Worm (Caenorhabditis elegans) whole organism, L4 larva: ENCODE measurements around the gene C05G5.7.

ENCODE experiments used
- F10B5.3 ChIP-seq: sonication (generic microtip); optimal IDR thresholded peaks from 2 replicates; lab custom pipeline; 2016; ENCODE audit warnings: mild to moderate bottlenecking, missing genetic modification characterization, missing compliant biosample characterization
- F26F4.8 ChIP-seq: fragments of 200-800 bp; sonication (Bioruptor generic); conservative IDR thresholded peaks from 2 replicates; pipeline ENCODE4 v1.3.6; 2022; ENCODE audit warnings: missing genetic modification characterization, missing compliant biosample characterization
- F37D6.2 ChIP-seq: sonication (generic microtip); optimal IDR thresholded peaks from 2 replicates; lab custom pipeline; 2016; ENCODE audit warnings: mild to moderate bottlenecking, missing genetic modification characterization, missing compliant biosample characterization
- F49E8.2 ChIP-seq: sonication (generic microtip); optimal IDR thresholded peaks from 2 replicates; lab custom pipeline; 2016; ENCODE audit warnings: missing compliant biosample characterization, mild to moderate bottlenecking, missing genetic modification characterization, borderline replicate concordance
- T20F7.1 ChIP-seq: fragments of 200-800 bp; sonication (Bioruptor generic); optimal IDR thresholded peaks from 2 replicates; lab custom pipeline; 2018; ENCODE audit warnings: mild to moderate bottlenecking, missing genetic modification characterization, missing compliant biosample characterization
- T26A8.4 ChIP-seq: fragments of 200-800 bp; sonication (Bioruptor generic); IDR thresholded peaks from 2 replicates; pipeline ENCODE4 v1.3.6; 2022; ENCODE audit warnings: missing genetic modification characterization, missing compliant biosample characterization
- Y105C5A.15 ChIP-seq: fragments of 200-800 bp; sonication (Bioruptor generic); IDR thresholded peaks from 2 replicates; pipeline ENCODE4 v1.3.6; 2022; ENCODE audit warnings: missing genetic modification characterization, missing compliant biosample characterization
- Y75B8A.6 ChIP-seq: fragments of 200-800 bp; sonication (Bioruptor generic); IDR thresholded peaks from 2 replicates; pipeline ENCODE4 v1.3.6; 2022; ENCODE audit warnings: missing genetic modification reagents, missing genetic modification characterization, missing compliant biosample characterization
- aly-2 ChIP-seq: sonication (generic microtip); optimal IDR thresholded peaks from 2 replicates; lab custom pipeline; 2018; ENCODE audit warnings: missing biosample characterization, missing genetic modification characterization
- attf-4 ChIP-seq: sonication (generic microtip); optimal IDR thresholded peaks from 3 replicates; lab custom pipeline; 2017; ENCODE audit warnings: missing biosample characterization, missing genetic modification characterization
- ceh-32 ChIP-seq: sonication (generic microtip); optimal IDR thresholded peaks from 2 replicates; lab custom pipeline; 2016; ENCODE audit warnings: mild to moderate bottlenecking, missing genetic modification characterization, missing compliant biosample characterization; ENCODE audit not compliant: poor library complexity
- ceh-44 ChIP-seq: fragments of 200-800 bp; sonication (Bioruptor generic); IDR thresholded peaks from 2 replicates; pipeline ENCODE4 v1.3.6; 2022; ENCODE audit warnings: missing genetic modification reagents, missing genetic modification characterization, missing compliant biosample characterization
- cey-2 ChIP-seq: sonication (generic microtip); optimal IDR thresholded peaks from 3 replicates; lab custom pipeline; 2017; ENCODE audit warnings: missing genetic modification characterization, mild to moderate bottlenecking, missing compliant biosample characterization, antibody characterized with exemption, borderline replicate concordance; ENCODE audit not compliant: insufficient read depth
- ctbp-1 ChIP-seq: fragments of 200-800 bp; sonication (Bioruptor generic); IDR thresholded peaks from 2 replicates; pipeline ENCODE4 v1.3.6; 2022; ENCODE audit warnings: missing genetic modification reagents, missing genetic modification characterization, missing compliant biosample characterization
- daf-16 ChIP-seq, 3 experiments: sonication (generic microtip); optimal IDR thresholded peaks; 2 replicates each; lab custom pipeline; 2016 to 2017; ENCODE audit warnings: missing genetic modification characterization in 3 of 3, missing genetic modification reagents in 3 of 3, mild to moderate bottlenecking in 2 of 3, missing compliant biosample characterization in 2 of 3, missing biosample characterization in 1 of 3, moderate library complexity in 1 of 3
- daf-19 ChIP-seq: fragments of 200-800 bp; sonication (Bioruptor generic); conservative IDR thresholded peaks from 2 replicates; pipeline ENCODE4 v1.3.6; 2022; ENCODE audit warnings: missing genetic modification characterization, missing compliant biosample characterization
- daf-8 ChIP-seq: fragments of 200-800 bp; sonication (Bioruptor generic); IDR thresholded peaks from 2 replicates; pipeline ENCODE4 v1.3.6; 2022; ENCODE audit warnings: missing genetic modification characterization, missing compliant biosample characterization
- dmd-9 ChIP-seq: fragments of 200-800 bp; sonication (Bioruptor generic); IDR thresholded peaks from 2 replicates; pipeline ENCODE4 v1.3.6; 2022; ENCODE audit warnings: missing genetic modification reagents, missing genetic modification characterization, missing compliant biosample characterization
- dve-1 ChIP-seq: sonication (generic microtip); optimal IDR thresholded peaks from 2 replicates; lab custom pipeline; 2017; ENCODE audit warnings: antibody characterized with exemption, mild to moderate bottlenecking, missing genetic modification characterization, missing compliant biosample characterization; ENCODE audit not compliant: insufficient read depth
- fos-1 ChIP-seq: fragments of 150-350 bp; optimal IDR thresholded peaks from 2 replicates; lab custom pipeline; 2014; ENCODE audit warnings: missing biosample characterization, missing genetic modification characterization
- hlh-11 ChIP-seq: fragments of 200-800 bp; sonication (Bioruptor generic); optimal IDR thresholded peaks from 2 replicates; lab custom pipeline; 2018; ENCODE audit warnings: mild to moderate bottlenecking, missing genetic modification characterization, missing compliant biosample characterization
- hlh-30 ChIP-seq: sonication (generic microtip); optimal IDR thresholded peaks from 2 replicates; lab custom pipeline; 2017; ENCODE audit warnings: antibody characterized with exemption, mild to moderate bottlenecking, missing genetic modification characterization, missing compliant biosample characterization; ENCODE audit not compliant: insufficient read depth
- jun-1 ChIP-seq: fragments of 150-350 bp; optimal IDR thresholded peaks from 2 replicates; lab custom pipeline; 2014; ENCODE audit warnings: missing biosample characterization, missing genetic modification reagents, missing genetic modification characterization
- lin-1 ChIP-seq: fragments of 200-800 bp; sonication (Bioruptor generic); IDR thresholded peaks from 2 replicates; pipeline ENCODE4 v1.3.6; 2022; ENCODE audit warnings: missing genetic modification reagents, missing genetic modification characterization, missing compliant biosample characterization
- lin-13 ChIP-seq: fragments of 150-350 bp; optimal IDR thresholded peaks from 2 replicates; lab custom pipeline; 2014; ENCODE audit warnings: missing biosample characterization, missing genetic modification reagents, missing genetic modification characterization
- lin-15B ChIP-seq: fragments of 150-350 bp; sonication (generic microtip); optimal IDR thresholded peaks from 3 replicates; lab custom pipeline; 2014; ENCODE audit warnings: missing biosample characterization, missing genetic modification characterization
- lin-39 ChIP-seq: fragments of 150-350 bp; optimal IDR thresholded peaks from 2 replicates; lab custom pipeline; 2014; ENCODE audit warnings: missing biosample characterization, missing genetic modification reagents, missing genetic modification characterization
- lir-3 ChIP-seq: sonication (generic microtip); optimal IDR thresholded peaks from 2 replicates; lab custom pipeline; 2016; ENCODE audit warnings: mild to moderate bottlenecking, missing genetic modification characterization, missing compliant biosample characterization
- lsy-2 ChIP-seq, 2 experiments: fragments of 150-350 bp in 1 of 2; sonication (generic microtip) in 1 of 2; optimal IDR thresholded peaks; 2 replicates each; lab custom pipeline; 2014 to 2017; ENCODE audit warnings: missing biosample characterization in 2 of 2, missing genetic modification characterization in 2 of 2
- madf-5 ChIP-seq, 2 experiments: fragments of 200-800 bp; sonication (Bioruptor generic); IDR thresholded peaks; 2 replicates each; pipeline ENCODE4 v1.3.6; 2022; ENCODE audit warnings: missing compliant biosample characterization in 2 of 2, missing genetic modification characterization in 2 of 2
- mdl-1 ChIP-seq, 2 experiments: fragments of 150-350 bp in 1 of 2; sonication (generic microtip) in 1 of 2; optimal IDR thresholded peaks; 2 replicates each; lab custom pipeline; 2014 to 2017; ENCODE audit warnings: missing biosample characterization in 2 of 2, missing genetic modification characterization in 2 of 2
- mep-1 ChIP-seq: fragments of 150-350 bp; sonication (generic microtip); optimal IDR thresholded peaks from 3 replicates; lab custom pipeline; 2014; ENCODE audit warnings: missing biosample characterization, missing genetic modification characterization
- mes-2 ChIP-seq: sonication (generic microtip); optimal IDR thresholded peaks from 2 replicates; lab custom pipeline; 2016; ENCODE audit warnings: missing genotype, mild to moderate bottlenecking, missing genetic modification characterization, missing compliant biosample characterization; ENCODE audit not compliant: poor library complexity, severe bottlenecking
- nhr-10 ChIP-seq: fragments of 150-350 bp; optimal IDR thresholded peaks from 2 replicates; lab custom pipeline; 2014; ENCODE audit warnings: missing biosample characterization, missing genetic modification characterization
- nhr-11 ChIP-seq: fragments of 150-350 bp; optimal IDR thresholded peaks from 2 replicates; lab custom pipeline; 2014; ENCODE audit warnings: missing biosample characterization, missing genetic modification characterization
- nhr-237 ChIP-seq: sonication (generic microtip); optimal IDR thresholded peaks from 2 replicates; lab custom pipeline; 2017; ENCODE audit warnings: missing biosample characterization, missing genetic modification characterization
- nhr-25 ChIP-seq: sonication (generic microtip); optimal IDR thresholded peaks from 2 replicates; lab custom pipeline; 2017; ENCODE audit warnings: missing genetic modification characterization, mild to moderate bottlenecking, missing compliant biosample characterization, antibody characterized with exemption, moderate library complexity, borderline replicate concordance; ENCODE audit not compliant: insufficient read depth
- nhr-42 ChIP-seq: fragments of 200-800 bp; sonication (Bioruptor generic); IDR thresholded peaks from 2 replicates; pipeline ENCODE4 v1.3.6; 2022; ENCODE audit warnings: missing genetic modification characterization, missing compliant biosample characterization
- nhr-77 ChIP-seq: fragments of 150-350 bp; optimal IDR thresholded peaks from 2 replicates; lab custom pipeline; 2014; ENCODE audit warnings: missing biosample characterization, missing genetic modification characterization
- sdz-12 ChIP-seq: fragments of 200-800 bp; sonication (Bioruptor generic); optimal IDR thresholded peaks from 2 replicates; lab custom pipeline; 2018; ENCODE audit warnings: mild to moderate bottlenecking, missing genetic modification characterization, missing compliant biosample characterization
- skn-1 ChIP-seq: fragments of 150-350 bp; optimal IDR thresholded peaks from 2 replicates; lab custom pipeline; 2014; ENCODE audit warnings: missing biosample characterization, missing genetic modification characterization
- snpc-1.2 ChIP-seq: fragments of 200-800 bp; sonication (Bioruptor generic); IDR thresholded peaks from 2 replicates; pipeline ENCODE4 v1.3.6; 2022; ENCODE audit warnings: missing genetic modification reagents, missing genetic modification characterization, missing compliant biosample characterization
- snpc-4 ChIP-seq: fragments of 150-350 bp; optimal IDR thresholded peaks from 2 replicates; lab custom pipeline; 2014; ENCODE audit warnings: missing biosample characterization, missing genetic modification characterization
- spr-3 ChIP-seq: fragments of 200-800 bp; sonication (Bioruptor generic); optimal IDR thresholded peaks from 2 replicates; lab custom pipeline; 2018; ENCODE audit warnings: mild to moderate bottlenecking, missing genetic modification characterization, missing compliant biosample characterization
- tag-97 ChIP-seq: fragments of 200-800 bp; sonication (Bioruptor generic); IDR thresholded peaks from 2 replicates; pipeline ENCODE4 v1.3.6; 2022; ENCODE audit warnings: missing genetic modification characterization, missing compliant biosample characterization
- unc-39 ChIP-seq: sonication (generic microtip); optimal IDR thresholded peaks from 2 replicates; lab custom pipeline; 2017; ENCODE audit warnings: missing biosample characterization, missing genetic modification characterization
- vab-7 ChIP-seq: fragments of 200-800 bp; sonication (Bioruptor generic); IDR thresholded peaks from 2 replicates; pipeline ENCODE4 v1.3.6; 2022; ENCODE audit warnings: missing genetic modification reagents, missing genetic modification characterization, missing compliant biosample characterization
- zfp-3 ChIP-seq: fragments of 200-800 bp; sonication (Bioruptor generic); conservative IDR thresholded peaks from 2 replicates; pipeline ENCODE4 v1.3.6; 2022; ENCODE audit warnings: missing genetic modification reagents, missing genetic modification characterization, missing compliant biosample characterization
- zip-2 ChIP-seq: fragments of 150-350 bp; optimal IDR thresholded peaks from 2 replicates; lab custom pipeline; 2014; ENCODE audit warnings: missing biosample characterization, missing genetic modification characterization
- ztf-11 ChIP-seq: fragments of 150-350 bp; optimal IDR thresholded peaks from 2 replicates; lab custom pipeline; 2014; ENCODE audit warnings: missing biosample characterization, missing genetic modification characterization
- ztf-7 ChIP-seq: fragments of 150-350 bp; optimal IDR thresholded peaks from 2 replicates; lab custom pipeline; 2014; ENCODE audit warnings: missing biosample characterization, missing genetic modification characterization

Gene C05G5.7

DNA sequence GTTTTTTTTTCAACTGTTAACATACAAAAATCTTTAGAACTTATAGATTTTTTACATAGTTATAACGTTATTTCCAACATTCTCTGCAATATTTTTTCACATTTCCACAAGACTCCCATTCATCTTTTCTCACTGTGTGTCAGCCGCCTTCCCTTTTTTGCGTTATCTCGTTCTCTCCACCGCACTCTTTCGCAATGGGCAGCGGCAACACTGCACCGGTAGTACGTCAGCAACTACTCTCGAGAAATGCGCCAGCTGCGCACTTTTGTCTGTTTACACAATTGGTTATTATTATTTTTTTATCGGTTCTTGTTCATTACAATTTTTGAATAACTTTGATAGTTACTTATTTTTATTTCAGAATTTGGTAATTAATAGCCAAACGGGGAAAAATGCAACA is 3.4 kb upstream of the C05G5.7 start, which contains the start of gene C05G5.2 (continued):
- peak; percentile 83 for TF ChIP-seq nhr-25 (tag; lab: Kevin White, UChicago)
- TF ChIP-seq ceh-32 (tag; lab: Kevin White, UChicago), result no peak
- TF ChIP-seq ztf-7, result peak; percentile 58
- 0 out of 2 replicates have a peak, but pooled peaks have one; percentile 33 for TF ChIP-seq nhr-42 (GFP tag; lab: Robert Waterston, UW)
- no peak for TF ChIP-seq ztf-11 (tag; lab: Kevin White, UChicago)
- TF ChIP-seq snpc-4, result peak; percentile 9
- no peak for TF ChIP-seq nhr-10 (tag; lab: Kevin White, UChicago)
- peak; percentile 73 for TF ChIP-seq F37D6.2
- TF ChIP-seq hlh-30 (tag; lab: Kevin White, UChicago), result peak; percentile 89
- TF ChIP-seq dve-1 (tag; lab: Kevin White, UChicago), result peak; percentile 99
- TF ChIP-seq daf-19 (GFP tag; lab: Robert Waterston, UW), result no peak
- no peak for TF ChIP-seq Y75B8A.6 (GFP tag; lab: Robert Waterston, UW)
- TF ChIP-seq Y105C5A.15 (GFP tag; lab: Robert Waterston, UW), result no peak
- no peak for TF ChIP-seq ceh-44 (GFP tag; lab: Robert Waterston, UW)
- TF ChIP-seq spr-3, result no peak
- TF ChIP-seq tag-97 (GFP tag; lab: Robert Waterston, UW), result no peak
- TF ChIP-seq attf-4 (tag; lab: Kevin White, UChicago), result no peak
- peak; percentile 69 for TF ChIP-seq ctbp-1 (GFP tag; lab: Robert Waterston, UW)
- TF ChIP-seq F49E8.2, result no peak
- peak; percentile 48 to 92 for TF ChIP-seq lsy-2 (tag; optimal IDR thresholded peaks at IDR 0.05; lab: Kevin White, UChicago)
- no peak for TF ChIP-seq lin-1
- no peak for TF ChIP-seq snpc-1.2 (GFP tag; lab: Robert Waterston, UW)
- TF ChIP-seq unc-39 (tag; lab: Kevin White, UChicago), result no peak
- TF ChIP-seq nhr-77 (tag; lab: Kevin White, UChicago), result peak; percentile 97
- no peak for TF ChIP-seq dmd-9 (GFP tag; lab: Robert Waterston, UW)
- peak; percentile 96 for TF ChIP-seq hlh-11 (tag; lab: Kevin White, UChicago)
- TF ChIP-seq mep-1 (tag; lab: Kevin White, UChicago), result peak; percentile 96
- no peak for TF ChIP-seq lin-39 (tag; lab: Kevin White, UChicago)
- TF ChIP-seq zip-2 (tag; lab: Kevin White, UChicago), result peak; percentile 17
- no peak for TF ChIP-seq sdz-12 (GFP tag; lab: Kevin White, UChicago)
- no peak for TF ChIP-seq lir-3 (tag; lab: Kevin White, UChicago)
- TF ChIP-seq vab-7, result peak; percentile 66
- peak; percentile 94 for TF ChIP-seq lin-13 (GFP tag; lab: Kevin White, UChicago)
- peak; percentile 77 for TF ChIP-seq nhr-11 (tag; lab: Kevin White, UChicago)
- no peak for TF ChIP-seq lin-15B (tag; lab: Kevin White, UChicago)
- peak; percentile 6 for TF ChIP-seq cey-2
- TF ChIP-seq nhr-237 (tag; lab: Kevin White, UChicago), result no peak
- TF ChIP-seq aly-2, result no peak
- TF ChIP-seq daf-8 (GFP tag; lab: Robert Waterston, UW), result no peak
- peak; percentile 0 to 38 for TF ChIP-seq daf-16 (GFP tag; optimal IDR thresholded peaks at IDR 0.05; lab: Kevin White, UChicago)
- TF ChIP-seq daf-16 (tag; optimal IDR thresholded peaks at IDR 0.05; lab: Kevin White, UChicago), result peak; percentile 98
- peak; percentile 70 for TF ChIP-seq jun-1 (tag; lab: Kevin White, UChicago)
- TF ChIP-seq fos-1 (tag; lab: Kevin White, UChicago), result no peak
- peak; percentile 40 to 89 for TF ChIP-seq mdl-1 (tag; optimal IDR thresholded peaks at IDR 0.05; lab: Kevin White, UChicago)
- TF ChIP-seq F10B5.3 (tag; lab: Kevin White, UChicago), result no peak
- peak; percentile 93 for TF ChIP-seq mes-2 (tag; lab: Kevin White, UChicago)
- TF ChIP-seq skn-1 (tag; lab: Kevin White, UChicago), result no peak
- TF ChIP-seq F26F4.8 (GFP tag; lab: Robert Waterston, UW), result no peak
- peak; percentile 83 for TF ChIP-seq T20F7.1 (GFP tag; lab: Kevin White, UChicago)
- no peak for TF ChIP-seq zfp-3
- no peak for TF ChIP-seq madf-5 (GFP tag; IDR thresholded peaks at IDR 0.05; lab: Robert Waterston, UW)
- peak; percentile 57 for TF ChIP-seq T26A8.4 (GFP tag; lab: Robert Waterston, UW)
